Worm (Caenorhabditis elegans): Measurements from ENCODE around the gene vab-9.

- no peak for TF ChIP-seq unc-62 (GFP tag; optimal IDR thresholded peaks at IDR 0.05 in 1 of 2)
- no peak for TF ChIP-seq unc-62 (tag; optimal IDR thresholded peaks at IDR 0.05)
- TF ChIP-seq nhr-10 (tag; optimal IDR thresholded peaks at IDR 0.05) = no peak
These were observed 33.3 kb upstream of the vab-9 start for ce11 chrII:8670835-8671234.
